Fruit fly (Drosophila melanogaster) whole organism, embryonic: ENCODE measurements around the gene CG6149.

Source experiments
- Atf-2 ChIP-seq: fragments of 200-800 bp; sonication (Bioruptor generic); optimal IDR thresholded peaks from 2 replicates; lab custom pipeline; 2016; ENCODE audit warnings: missing biosample characterization, missing genetic modification characterization
- CG11247 ChIP-seq: fragments of 200-800 bp; sonication (Bioruptor generic); IDR thresholded peaks from 2 replicates; pipeline ENCODE4 v1.3.6; 2022; ENCODE audit warnings: missing biosample characterization, missing genetic modification characterization
- CG11504 ChIP-seq: fragments of 200-800 bp; sonication (Bioruptor generic); optimal IDR thresholded peaks from 3 replicates; lab custom pipeline; 2019; ENCODE audit warnings: missing biosample characterization, mild to moderate bottlenecking, missing genetic modification characterization, moderate library complexity
- CG11696 ChIP-seq: fragments of 200-800 bp; sonication (Bioruptor generic); IDR thresholded peaks from 2 replicates; pipeline ENCODE4 v1.3.6; 2022; ENCODE audit warnings: missing biosample characterization, missing genetic modification characterization
- CG12942 ChIP-seq: fragments of 200-800 bp; sonication (Bioruptor generic); optimal IDR thresholded peaks from 3 replicates; lab custom pipeline; 2016; ENCODE audit warnings: missing biosample characterization, missing genetic modification characterization
- CG15269 ChIP-seq: fragments of 200-800 bp; sonication (Bioruptor generic); optimal IDR thresholded peaks from 2 replicates; lab custom pipeline; 2018; ENCODE audit warnings: missing biosample characterization, mild to moderate bottlenecking, missing genetic modification characterization, moderate library complexity
- CG15479 ChIP-seq: fragments of 200-800 bp; sonication (Bioruptor generic); optimal IDR thresholded peaks from 3 replicates; lab custom pipeline; 2019; ENCODE audit warnings: missing biosample characterization, mild to moderate bottlenecking, missing genetic modification characterization, moderate library complexity
- CG15696 ChIP-seq: fragments of 200-800 bp; sonication (Bioruptor generic); optimal IDR thresholded peaks from 2 replicates; lab custom pipeline; 2019; ENCODE audit warnings: missing biosample characterization, mild to moderate bottlenecking, missing genetic modification characterization, moderate library complexity
- CG16863 ChIP-seq: fragments of 200-800 bp; sonication (Bioruptor generic); optimal IDR thresholded peaks from 3 replicates; lab custom pipeline; 2016; ENCODE audit warnings: missing biosample characterization, missing genetic modification characterization
- CG2875 ChIP-seq: fragments of 200-800 bp; sonication (Bioruptor generic); optimal IDR thresholded peaks from 2 replicates; lab custom pipeline; 2017; ENCODE audit warnings: missing biosample characterization, mild to moderate bottlenecking, missing genetic modification characterization, missing genetic modification reagents
- CG30020 ChIP-seq: fragments of 200-800 bp; optimal IDR thresholded peaks from 2 replicates; lab custom pipeline; 2019; ENCODE audit warnings: missing biosample characterization, mild to moderate bottlenecking, missing genetic modification characterization, moderate library complexity
- CG34224 ChIP-seq: fragments of 200-800 bp; sonication (Bioruptor generic); IDR thresholded peaks from 3 replicates; pipeline ENCODE4 v1.3.6; 2022; ENCODE audit warnings: missing biosample characterization, missing genetic modification characterization; ENCODE audit not compliant: partially characterized antibody
- CG4424 ChIP-seq: fragments of 200-800 bp; sonication (Bioruptor generic); optimal IDR thresholded peaks from 3 replicates; lab custom pipeline; 2016; ENCODE audit warnings: missing biosample characterization, missing genetic modification characterization
- CG6254 ChIP-seq: fragments of 200-800 bp; sonication (Bioruptor generic); optimal IDR thresholded peaks from 3 replicates; lab custom pipeline; 2017; ENCODE audit warnings: mild to moderate bottlenecking, missing biosample characterization, missing genetic modification reagents, missing genetic modification characterization
- CG7271 ChIP-seq: fragments of 200-800 bp; sonication (Bioruptor generic); optimal IDR thresholded peaks from 2 replicates; lab custom pipeline; 2018; ENCODE audit warnings: missing biosample characterization, mild to moderate bottlenecking, missing genetic modification characterization, moderate library complexity
- CG7963 ChIP-seq: fragments of 200-800 bp; sonication (Bioruptor generic); IDR thresholded peaks from 3 replicates; pipeline ENCODE4 v1.3.6; 2022; ENCODE audit warnings: missing biosample characterization, missing genetic modification characterization; ENCODE audit not compliant: partially characterized antibody
- CG8359 ChIP-seq: fragments of 200-800 bp; sonication (Bioruptor generic); optimal IDR thresholded peaks from 2 replicates; lab custom pipeline; 2017; ENCODE audit warnings: missing biosample characterization, mild to moderate bottlenecking, missing genetic modification characterization, borderline replicate concordance
- CG9727 ChIP-seq: fragments of 200-800 bp; sonication (Bioruptor generic); optimal IDR thresholded peaks from 3 replicates; lab custom pipeline; 2017; ENCODE audit warnings: missing biosample characterization, mild to moderate bottlenecking, missing genetic modification characterization
- Dip2 ChIP-seq: fragments of 200-800 bp; sonication (Bioruptor generic); IDR thresholded peaks from 2 replicates; pipeline ENCODE4 v1.3.6; 2022; ENCODE audit warnings: missing biosample characterization, missing genetic modification characterization
- Drgx ChIP-seq: fragments of 200-800 bp; sonication (Bioruptor generic); IDR thresholded peaks from 2 replicates; pipeline ENCODE4 v1.3.6; 2022; ENCODE audit warnings: missing biosample characterization, missing genetic modification characterization
- Gsc ChIP-seq: fragments of 200-800 bp; sonication (Bioruptor generic); IDR thresholded peaks from 2 replicates; pipeline ENCODE4 v1.3.6; 2022; ENCODE audit warnings: missing biosample characterization, missing genetic modification characterization
- HLHmδ ChIP-seq: fragments of 200-800 bp; sonication (Bioruptor generic); optimal IDR thresholded peaks from 2 replicates; lab custom pipeline; 2018; ENCODE audit warnings: missing biosample characterization, mild to moderate bottlenecking, missing genetic modification characterization, moderate library complexity
- Hey ChIP-seq: fragments of 200-800 bp; sonication (Bioruptor generic); optimal IDR thresholded peaks from 3 replicates; lab custom pipeline; 2018; ENCODE audit warnings: missing biosample characterization, mild to moderate bottlenecking, missing genetic modification characterization
- Lpt ChIP-seq: fragments of >200 bp; optimal IDR thresholded peaks from 2 replicates; lab custom pipeline; 2018; ENCODE audit warnings: missing biosample characterization, missing genetic modification characterization
- Mrtf ChIP-seq: fragments of 200-800 bp; sonication (Bioruptor generic); IDR thresholded peaks from 3 replicates; pipeline ENCODE4 v1.3.6; 2022; ENCODE audit warnings: missing biosample characterization, missing genetic modification characterization
- Myb ChIP-seq: fragments of 200-800 bp; sonication (Bioruptor generic); optimal IDR thresholded peaks from 2 replicates; lab custom pipeline; 2016; ENCODE audit warnings: missing biosample characterization, missing genetic modification characterization
- Oaz ChIP-seq: fragments of 200-800 bp; sonication (Bioruptor generic); IDR thresholded peaks from 2 replicates; pipeline ENCODE4 v1.3.6; 2022; ENCODE audit warnings: missing biosample characterization, missing genetic modification characterization
- Ravus ChIP-seq: fragments of 200-800 bp; sonication (Bioruptor generic); IDR thresholded peaks from 2 replicates; pipeline ENCODE4 v1.3.6; 2022; ENCODE audit warnings: missing biosample characterization, missing genetic modification characterization
- Sox100B ChIP-seq: fragments of 200-800 bp; sonication (Bioruptor generic); optimal IDR thresholded peaks from 3 replicates; lab custom pipeline; 2018; ENCODE audit warnings: missing biosample characterization, mild to moderate bottlenecking, missing genetic modification characterization
- Sry-β ChIP-seq: fragments of 200-800 bp; sonication (Bioruptor generic); optimal IDR thresholded peaks from 2 replicates; lab custom pipeline; 2018; ENCODE audit warnings: missing biosample characterization, mild to moderate bottlenecking, missing genetic modification characterization, moderate library complexity
- Trl ChIP-seq, 3 experiments: fragments of >200 bp in 2 of 3; fragments of 200-800 bp in 1 of 3; sonication (Bioruptor generic) in 1 of 3; optimal IDR thresholded peaks; 2 replicates in 1 of 3; 3 replicates in 2 of 3; lab custom pipeline; 2016 to 2017; ENCODE audit warnings: missing biosample characterization in 1 of 3, missing genetic modification characterization in 1 of 3
- al ChIP-seq: fragments of 200-800 bp; sonication (Bioruptor generic); IDR thresholded peaks from 2 replicates; pipeline ENCODE4 v1.3.6; 2022; ENCODE audit warnings: missing biosample characterization, missing genetic modification characterization
- bbx ChIP-seq: fragments of 200-800 bp; sonication (Bioruptor generic); IDR thresholded peaks from 2 replicates; pipeline ENCODE4 v1.3.6; 2022; ENCODE audit warnings: missing biosample characterization, missing genetic modification characterization; ENCODE audit not compliant: partially characterized antibody
- bigmax ChIP-seq: fragments of 200-800 bp; sonication (Bioruptor generic); optimal IDR thresholded peaks from 2 replicates; lab custom pipeline; 2018; ENCODE audit warnings: missing biosample characterization, mild to moderate bottlenecking, missing genetic modification characterization
- bowl ChIP-seq: fragments of 200-800 bp; sonication (Bioruptor generic); IDR thresholded peaks from 2 replicates; pipeline ENCODE4 v1.3.6; 2022; ENCODE audit warnings: missing biosample characterization, missing genetic modification characterization
- cato ChIP-seq: fragments of 200-800 bp; sonication (Bioruptor generic); optimal IDR thresholded peaks from 2 replicates; lab custom pipeline; 2016; ENCODE audit warnings: missing biosample characterization, missing genetic modification characterization, borderline replicate concordance
- ems ChIP-seq: fragments of 200-800 bp; sonication (Bioruptor generic); optimal IDR thresholded peaks from 3 replicates; lab custom pipeline; 2016; ENCODE audit warnings: missing biosample characterization, missing genetic modification characterization
- exex ChIP-seq: fragments of 200-800 bp; sonication (Bioruptor generic); optimal IDR thresholded peaks from 4 replicates; lab custom pipeline; 2018; ENCODE audit warnings: missing biosample characterization, mild to moderate bottlenecking, missing genetic modification characterization, moderate library complexity
- ken ChIP-seq: fragments of 200-800 bp; sonication (Bioruptor generic); IDR thresholded peaks from 3 replicates; pipeline ENCODE4 v1.3.6; 2022; ENCODE audit warnings: missing biosample characterization, missing genetic modification characterization
- prd ChIP-seq, 3 experiments: fragments of >200 bp in 2 of 3; fragments of 200-800 bp in 1 of 3; sonication (Bioruptor generic) in 1 of 3; optimal IDR thresholded peaks in 2 of 3; IDR thresholded peaks in 1 of 3; 2 replicates in 2 of 3; 3 replicates in 1 of 3; pipeline versions ENCODE4 v1.3.6 to Lab custom; 2017 to 2022; ENCODE audit warnings: missing biosample characterization in 1 of 3, missing genetic modification characterization in 1 of 3
- schlank ChIP-seq: fragments of 200-800 bp; sonication (Bioruptor generic); optimal IDR thresholded peaks from 2 replicates; lab custom pipeline; 2018; ENCODE audit warnings: missing biosample characterization, mild to moderate bottlenecking, missing genetic modification characterization
- shn ChIP-seq: fragments of 200-800 bp; sonication (Bioruptor generic); optimal IDR thresholded peaks from 3 replicates; lab custom pipeline; 2016; ENCODE audit warnings: missing biosample characterization, missing genetic modification characterization
- sim ChIP-seq: fragments of 200-800 bp; sonication (Bioruptor generic); IDR thresholded peaks from 2 replicates; pipeline ENCODE4 v1.3.6; 2022; ENCODE audit warnings: missing biosample characterization, missing genetic modification characterization
- sqz ChIP-seq: fragments of 200-800 bp; sonication (Bioruptor generic); optimal IDR thresholded peaks from 3 replicates; lab custom pipeline; 2018; ENCODE audit warnings: missing biosample characterization, mild to moderate bottlenecking, missing genetic modification characterization
- sr ChIP-seq: fragments of 200-800 bp; sonication (Bioruptor generic); IDR thresholded peaks from 3 replicates; pipeline ENCODE4 v1.3.6; 2022; ENCODE audit warnings: missing biosample characterization, missing genetic modification characterization
- unc-4 ChIP-seq: fragments of 200-800 bp; sonication (Bioruptor generic); IDR thresholded peaks from 2 replicates; pipeline ENCODE4 v1.3.6; 2022; ENCODE audit warnings: missing biosample characterization, missing genetic modification characterization; ENCODE audit not compliant: partially characterized antibody
- wor ChIP-seq: fragments of 200-800 bp; sonication (Bioruptor generic); IDR thresholded peaks from 2 replicates; pipeline ENCODE4 v1.3.6; 2022; ENCODE audit warnings: missing biosample characterization, missing genetic modification characterization

CG6149 gene

dm6 chr3L:11405362-11406254, 29.7 kb downstream of the CG6149 start (continued):
- TF ChIP-seq CG15269 (tag; lab: Kevin White, UChicago) (peak; percentile 95), sr (GFP tag; lab: Robert Waterston, UW) (peak; percentile 88), CG15696 (tag; lab: Kevin White, UChicago) (peak; percentile 95), CG8359 (peak; percentile 89), CG34224 (no peak), HLHmδ (GFP tag; lab: Kevin White, UChicago) (no peak), exex (tag; lab: Kevin White, UChicago) (peak; percentile 65), schlank (tag; lab: Kevin White, UChicago) (peak; percentile 62), CG7271 (tag; lab: Kevin White, UChicago) (peak; percentile 90), Drgx (GFP tag; lab: Robert Waterston, UW) (peak; percentile 89), CG15479 (no peak), Oaz (GFP tag; lab: Robert Waterston, UW) (peak; percentile 90), al (GFP tag; lab: Robert Waterston, UW) (peak; percentile 68), Atf-2 (GFP tag; lab: Kevin White, UChicago) (peak; percentile 93), Sox100B (GFP tag; lab: Kevin White, UChicago) (peak; percentile 91), CG6254 (GFP tag; lab: Kevin White, UChicago) (peak; percentile 88), CG16863 (peak; percentile 97), shn (GFP tag; lab: Kevin White, UChicago) (peak; percentile 86), CG4424 (GFP tag; lab: Kevin White, UChicago) (peak; percentile 98), prd (optimal IDR thresholded peaks at IDR 0.05; lab: Kevin White, UChicago) (no peak), prd (GFP tag; IDR thresholded peaks at IDR 0.05; lab: Robert Waterston, UW) (peak; percentile 96), Ravus (GFP tag; lab: Robert Waterston, UW) (peak; percentile 79), Hey (tag; lab: Kevin White, UChicago) (no peak), Sry-β (GFP tag; lab: Kevin White, UChicago) (peak; percentile 61), Lpt (GFP tag; lab: Kevin White, UChicago) (no peak), CG11504 (tag; lab: Kevin White, UChicago) (peak; percentile 95), Dip2 (GFP tag; lab: Robert Waterston, UW) (peak; percentile 60; the same call in 1 of the 2 replicates), cato (GFP tag; lab: Kevin White, UChicago) (peak; percentile 93), ems (peak; percentile 83), sim (peak; percentile 95), CG7963 (GFP tag; lab: Robert Waterston, UW) (0 out of 3 replicates have a peak, but pooled peaks have one; percentile 35), bowl (GFP tag; lab: Robert Waterston, UW) (peak; percentile 87), CG11696 (GFP tag; lab: Robert Waterston, UW) (peak; percentile 89), unc-4 (GFP tag; lab: Robert Waterston, UW) (no peak), Myb (GFP tag; lab: Kevin White, UChicago) (peak; percentile 58), CG9727 (peak; percentile 91), Mrtf (GFP tag; lab: Robert Waterston, UW) (peak; percentile 94), ken (GFP tag; lab: Robert Waterston, UW) (peak; percentile 97), wor (peak; percentile 94), bbx (GFP tag; lab: Robert Waterston, UW) (0 out of 2 replicates have a peak, but pooled peaks have one; percentile 59), Trl (optimal IDR thresholded peaks at IDR 0.05; lab: Kevin White, UChicago) (no peak), Trl (GFP tag; optimal IDR thresholded peaks at IDR 0.05; lab: Kevin White, UChicago) (peak; percentile 86), CG11247 (peak; percentile 90), CG30020 (tag; lab: Kevin White, UChicago) (peak; percentile 84), CG12942 (GFP tag; lab: Kevin White, UChicago) (peak; percentile 92), sqz (GFP tag; lab: Kevin White, UChicago) (peak; percentile 98), CG2875 (GFP tag; lab: Kevin White, UChicago) (peak; percentile 94), Gsc (GFP tag; lab: Robert Waterston, UW) (peak; percentile 79), bigmax (peak; percentile 17)
